Worm (Caenorhabditis elegans) whole organism, L2 larva: Measurements from ENCODE around the gene col-129.

Source experiments
- alr-1 ChIP-seq: fragments of 150-350 bp; optimal IDR thresholded peaks from 2 replicates; lab custom pipeline; 2014; ENCODE audit warnings: missing biosample characterization, missing genetic modification characterization
- blmp-1 ChIP-seq: sonication (generic microtip); optimal IDR thresholded peaks from 2 replicates; lab custom pipeline; 2017; ENCODE audit warnings: missing genetic modification characterization, mild to moderate bottlenecking, missing compliant biosample characterization, antibody characterized with exemption, moderate library complexity; ENCODE audit not compliant: insufficient read depth
- elt-1 ChIP-seq: fragments of 150-350 bp; optimal IDR thresholded peaks from 2 replicates; lab custom pipeline; 2014; ENCODE audit warnings: missing biosample characterization, missing genetic modification characterization
- gmeb-1 ChIP-seq: fragments of 150-350 bp; optimal IDR thresholded peaks from 2 replicates; lab custom pipeline; 2014; ENCODE audit warnings: missing biosample characterization, missing genetic modification characterization
- nhr-11 ChIP-seq: fragments of 150-350 bp; optimal IDR thresholded peaks from 2 replicates; lab custom pipeline; 2014; ENCODE audit warnings: missing biosample characterization, missing genetic modification characterization
- nhr-12 ChIP-seq: fragments of 150-350 bp; optimal IDR thresholded peaks from 2 replicates; lab custom pipeline; 2014; ENCODE audit warnings: missing biosample characterization, missing genetic modification characterization
- nhr-237 ChIP-seq: fragments of 150-350 bp; optimal IDR thresholded peaks from 2 replicates; lab custom pipeline; 2014; ENCODE audit warnings: missing biosample characterization, missing genetic modification characterization
- nhr-6 ChIP-seq: fragments of 150-350 bp; optimal IDR thresholded peaks from 2 replicates; lab custom pipeline; 2014; ENCODE audit warnings: missing biosample characterization, missing genetic modification characterization
- peb-1 ChIP-seq: fragments of 150-350 bp; optimal IDR thresholded peaks from 2 replicates; lab custom pipeline; 2014; ENCODE audit warnings: missing biosample characterization, missing genetic modification characterization
- snpc-4 ChIP-seq: fragments of 150-350 bp; optimal IDR thresholded peaks from 2 replicates; lab custom pipeline; 2014; ENCODE audit warnings: missing biosample characterization, missing genetic modification characterization
- unc-39 ChIP-seq: fragments of 150-350 bp; optimal IDR thresholded peaks from 2 replicates; lab custom pipeline; 2014; ENCODE audit warnings: missing biosample characterization, missing genetic modification characterization
- zag-1 ChIP-seq: fragments of 150-350 bp; optimal IDR thresholded peaks from 2 replicates; lab custom pipeline; 2014; ENCODE audit warnings: missing biosample characterization, missing genetic modification characterization
- ztf-11 ChIP-seq: sonication (generic microtip); optimal IDR thresholded peaks from 2 replicates; lab custom pipeline; 2017; ENCODE audit warnings: missing biosample characterization, missing genetic modification characterization

DNA sequence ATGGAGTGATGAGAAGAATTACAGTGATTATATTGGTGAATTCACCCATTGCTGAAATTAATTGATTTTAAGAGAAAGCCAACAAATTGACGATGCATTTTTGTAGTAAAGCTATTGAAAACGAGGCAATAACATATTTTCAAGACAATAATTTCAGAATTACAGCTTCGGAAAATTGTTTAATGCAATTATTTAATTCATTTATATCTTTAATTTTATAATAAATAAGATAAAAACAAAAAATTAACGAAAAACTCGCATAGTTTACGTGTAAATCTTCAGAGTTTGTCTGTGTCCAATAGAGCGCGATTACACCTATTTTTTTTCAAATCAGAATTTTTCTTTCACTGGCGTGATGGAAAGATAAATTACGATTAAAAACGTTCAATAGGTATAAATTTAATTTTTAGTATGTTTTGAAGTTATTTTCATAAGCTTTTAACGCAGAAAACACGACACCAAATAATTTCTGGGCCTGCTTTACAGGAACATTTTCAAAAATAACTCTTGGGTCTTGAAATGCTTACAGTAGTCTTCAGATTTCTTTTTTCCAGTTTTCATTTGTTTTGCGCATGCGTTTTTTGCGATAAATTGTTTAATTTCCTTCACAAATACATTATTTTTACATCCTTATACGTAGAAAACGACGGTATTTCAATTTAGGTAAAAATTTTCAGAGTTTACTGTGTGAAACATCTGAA, 32.0 kb downstream of the col-129 start, which contains the start of gene tmed-1:
- TF ChIP-seq blmp-1 (tag; lab: Kevin White, UChicago) (no peak), peb-1 (tag; lab: Kevin White, UChicago) (no peak), gmeb-1 (tag; lab: Kevin White, UChicago) (no peak), nhr-6 (tag; lab: Kevin White, UChicago) (no peak), nhr-11 (no peak), zag-1 (tag; lab: Kevin White, UChicago) (no peak), snpc-4 (no peak), ztf-11 (tag; lab: Kevin White, UChicago) (no peak), unc-39 (no peak), nhr-12 (tag; lab: Kevin White, UChicago) (no peak), alr-1 (tag; lab: Kevin White, UChicago) (no peak), nhr-237 (tag; lab: Kevin White, UChicago) (no peak), elt-1 (tag; lab: Kevin White, UChicago) (no peak)
